Fruit fly (Drosophila melanogaster) whole organism, pupa: Measurements from ENCODE around the gene Or71a.
A peak's percentile ranks its signal among the peaks of the same experiment; 100 is the strongest.

ENCODE experiments used
- CG10348 ChIP-seq: fragments of 200-800 bp; sonication (Bioruptor generic); IDR thresholded peaks from 2 replicates; pipeline ENCODE4 v1.3.6; 2022; ENCODE audit warnings: missing biosample characterization, missing genetic modification characterization
- CG12605 ChIP-seq: fragments of 200-800 bp; sonication (Bioruptor generic); IDR thresholded peaks from 2 replicates; pipeline ENCODE4 v1.3.6; 2022; ENCODE audit warnings: missing biosample characterization, missing genetic modification characterization
- CG13204 ChIP-seq: fragments of 200-800 bp; sonication (Bioruptor generic); optimal IDR thresholded peaks from 2 replicates; lab custom pipeline; 2018; ENCODE audit warnings: missing biosample characterization, mild to moderate bottlenecking, missing genetic modification characterization, moderate library complexity
- CG14655 ChIP-seq: fragments of 200-800 bp; sonication (Bioruptor generic); optimal IDR thresholded peaks from 3 replicates; lab custom pipeline; 2017; ENCODE audit warnings: mild to moderate bottlenecking, missing biosample characterization, missing genetic modification reagents, missing genetic modification characterization
- CG15710 ChIP-seq: fragments of 200-800 bp; sonication (Bioruptor generic); optimal IDR thresholded peaks from 2 replicates; lab custom pipeline; 2018; ENCODE audit warnings: missing biosample characterization, mild to moderate bottlenecking, missing genetic modification characterization, moderate library complexity
- CG17806 ChIP-seq: fragments of 200-800 bp; sonication (Bioruptor generic); optimal IDR thresholded peaks from 2 replicates; lab custom pipeline; 2018; ENCODE audit warnings: missing biosample characterization, mild to moderate bottlenecking, missing genetic modification characterization, moderate library complexity
- CG32121 ChIP-seq: fragments of 200-800 bp; sonication (Bioruptor generic); IDR thresholded peaks from 2 replicates; pipeline ENCODE4 v1.3.6; 2022; ENCODE audit warnings: missing biosample characterization, missing genetic modification characterization
- CG34367 ChIP-seq: fragments of 200-800 bp; sonication (Bioruptor generic); optimal IDR thresholded peaks from 2 replicates; lab custom pipeline; 2018; ENCODE audit warnings: missing biosample characterization, mild to moderate bottlenecking, missing genetic modification characterization
- CG4496 ChIP-seq: fragments of 200-800 bp; sonication (Bioruptor generic); IDR thresholded peaks from 3 replicates; pipeline ENCODE4 v1.3.6; 2022; ENCODE audit warnings: missing biosample characterization, missing genetic modification characterization
- CG8159 ChIP-seq: fragments of 200-800 bp; sonication (Bioruptor generic); optimal IDR thresholded peaks from 3 replicates; lab custom pipeline; 2018; ENCODE audit warnings: missing biosample characterization, mild to moderate bottlenecking, missing genetic modification characterization, moderate library complexity
- CG8301 ChIP-seq: fragments of 200-800 bp; sonication (Bioruptor generic); optimal IDR thresholded peaks from 2 replicates; lab custom pipeline; 2018; ENCODE audit warnings: missing biosample characterization, mild to moderate bottlenecking, missing genetic modification characterization
- CG9948 ChIP-seq: fragments of 200-800 bp; sonication (Bioruptor generic); optimal IDR thresholded peaks from 2 replicates; lab custom pipeline; 2018; ENCODE audit warnings: missing biosample characterization, mild to moderate bottlenecking, missing genetic modification characterization, moderate library complexity
- D1 ChIP-seq: fragments of 200-800 bp; sonication (Bioruptor generic); optimal IDR thresholded peaks from 2 replicates; lab custom pipeline; 2018; ENCODE audit warnings: missing biosample characterization, mild to moderate bottlenecking, missing genetic modification characterization, moderate library complexity
- EcR ChIP-seq: fragments of 200-800 bp; sonication (Bioruptor generic); optimal IDR thresholded peaks from 3 replicates; lab custom pipeline; 2019; ENCODE audit warnings: missing biosample characterization, missing genetic modification characterization, mild to moderate bottlenecking, moderate library complexity, missing genetic modification reagents
- Ets98B ChIP-seq: fragments of 200-800 bp; sonication (Bioruptor generic); IDR thresholded peaks from 2 replicates; pipeline ENCODE4 v1.3.6; 2022; ENCODE audit warnings: missing biosample characterization, missing genetic modification characterization
- Pif1A ChIP-seq: fragments of 200-800 bp; sonication (Bioruptor generic); optimal IDR thresholded peaks from 3 replicates; lab custom pipeline; 2016; ENCODE audit warnings: missing biosample characterization, missing genetic modification characterization
- Pif1B ChIP-seq: fragments of 200-800 bp; sonication (Bioruptor generic); optimal IDR thresholded peaks from 3 replicates; lab custom pipeline; 2016; ENCODE audit warnings: missing biosample characterization, missing genetic modification characterization
- Snoo ChIP-seq: fragments of 200-800 bp; sonication (Bioruptor generic); optimal IDR thresholded peaks from 3 replicates; lab custom pipeline; 2017; ENCODE audit warnings: missing biosample characterization, mild to moderate bottlenecking, missing genetic modification characterization, inconsistent platforms
- fd96Ca ChIP-seq: fragments of 200-800 bp; sonication (Bioruptor generic); IDR thresholded peaks from 3 replicates; pipeline ENCODE4 v1.3.6; 2022; ENCODE audit warnings: missing biosample characterization, missing genetic modification characterization
- gl ChIP-seq: fragments of 200-800 bp; sonication (Bioruptor generic); optimal IDR thresholded peaks from 2 replicates; lab custom pipeline; 2018; ENCODE audit warnings: missing biosample characterization, mild to moderate bottlenecking, missing genetic modification characterization
- rn ChIP-seq: fragments of 200-800 bp; sonication (Bioruptor generic); IDR thresholded peaks from 2 replicates; pipeline ENCODE4 v1.3.6; 2022; ENCODE audit warnings: missing biosample characterization, missing genetic modification characterization

Or71a gene

DNA sequence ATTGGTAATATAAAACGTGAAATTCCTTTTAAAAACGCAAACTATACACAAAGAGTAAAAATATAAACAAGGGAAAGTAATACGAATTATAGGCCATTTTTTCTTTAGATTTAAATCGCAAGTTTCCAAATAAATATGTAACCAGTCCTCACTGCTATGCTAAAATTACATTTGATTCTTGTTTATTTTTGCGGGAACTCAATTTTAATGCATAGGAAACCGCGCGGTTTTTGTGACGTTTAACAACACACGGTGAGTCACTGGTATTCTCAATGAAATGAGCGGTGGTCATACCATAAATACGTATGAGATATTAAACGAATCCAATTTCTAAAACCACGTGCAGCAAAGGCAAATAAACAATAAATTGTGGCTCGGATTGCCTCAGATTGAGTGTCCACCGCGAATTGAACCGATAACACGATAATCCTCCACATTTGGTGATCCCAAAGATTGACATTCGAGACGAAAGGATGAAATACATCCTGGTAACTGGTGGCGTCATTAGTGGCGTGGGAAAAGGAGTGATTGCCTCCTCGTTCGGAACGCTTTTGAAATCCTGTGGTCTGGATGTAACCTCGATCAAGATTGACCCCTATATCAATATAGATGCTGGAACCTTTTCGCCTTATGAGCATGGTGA, 19.8 kb upstream of the Or71a start, which contains the start of gene Ctps:
Ctps (plus strand) TSS at position 37 of the 643 bp plus-strand sequence.
- TF ChIP-seq D1 (tag; lab: Kevin White, UChicago), result peak; percentile 49
- TF ChIP-seq CG17806 (tag; lab: Kevin White, UChicago), result no peak
- TF ChIP-seq CG34367 (tag; lab: Kevin White, UChicago), result no peak
- TF ChIP-seq Pif1A (GFP tag; lab: Kevin White, UChicago), result peak; percentile 0
- no peak for TF ChIP-seq CG4496 (GFP tag; lab: Robert Waterston, UW)

DNA sequence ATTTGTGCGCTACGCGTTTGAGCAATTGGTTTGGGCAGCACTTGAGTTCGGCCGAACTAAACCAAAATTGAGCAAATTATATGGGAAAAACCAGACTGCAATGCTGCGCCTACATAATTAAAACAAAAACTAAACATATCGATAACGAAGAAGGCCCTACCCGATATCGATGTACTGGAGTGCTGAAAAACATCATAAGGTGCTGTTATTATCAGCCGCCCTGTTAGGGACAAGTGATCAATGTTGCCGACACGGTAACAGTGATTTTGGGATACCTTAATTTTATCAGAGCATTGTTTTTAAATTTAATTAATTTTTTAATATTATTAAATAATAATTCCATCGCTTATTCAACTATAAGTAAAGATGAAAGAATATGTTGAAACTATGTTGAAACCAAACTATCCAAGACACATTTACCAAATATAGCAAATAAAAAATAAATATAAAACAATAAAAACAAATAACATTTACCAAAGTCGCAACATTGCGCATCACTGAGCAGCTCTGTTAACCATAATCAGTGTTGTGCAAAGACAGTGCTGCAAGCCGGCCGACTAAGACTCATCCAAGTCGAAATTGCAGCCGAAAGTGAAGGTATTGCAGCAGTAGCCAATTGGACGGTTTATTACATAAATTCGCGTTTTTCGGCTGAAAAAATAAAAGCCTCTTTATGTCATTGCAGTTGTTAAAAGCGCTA, 16.5 kb upstream of the Or71a start, which contains the start of the genes sstn, Plp and GlyRS:
sstn (minus strand) TSS at position 131 of the 700 bp plus-strand sequence.
Plp (minus strand) TSS at position 136 of the 700 bp plus-strand sequence.
GlyRS (plus strand) TSS at position 554 of the 700 bp plus-strand sequence.
- TF ChIP-seq D1 (tag; lab: Kevin White, UChicago), result no peak
- TF ChIP-seq CG32121, result no peak
- no peak for TF ChIP-seq CG8301 (tag; lab: Kevin White, UChicago)
- peak; percentile 47 for TF ChIP-seq CG8159
- peak; percentile 25 for TF ChIP-seq CG15710 (tag; lab: Kevin White, UChicago)
- TF ChIP-seq Pif1B (GFP tag; lab: Kevin White, UChicago), result no peak
- no peak for TF ChIP-seq Snoo (tag; lab: Kevin White, UChicago)
- no peak for TF ChIP-seq CG14655
- no peak for TF ChIP-seq Ets98B

- TF ChIP-seq Ets98B (no peak; the same call in 1 of the 2 replicates), Pif1A (GFP tag; lab: Kevin White, UChicago) (peak; percentile 19), CG9948 (tag; lab: Kevin White, UChicago) (no peak), gl (tag; lab: Kevin White, UChicago) (no peak), CG10348 (GFP tag; lab: Robert Waterston, UW) (no peak), CG8159 (peak; percentile 5), EcR (peak; percentile 70), CG4496 (GFP tag; lab: Robert Waterston, UW) (0 out of 3 replicates have a peak, but pooled peaks have one; percentile 49), CG34367 (tag; lab: Kevin White, UChicago) (no peak), CG32121 (0 out of 2 replicates have a peak, but pooled peaks have one; percentile 37)
Measured at dm6 chr3L:15093929-15094588, 15.8 kb upstream of the Or71a start.

DNA sequence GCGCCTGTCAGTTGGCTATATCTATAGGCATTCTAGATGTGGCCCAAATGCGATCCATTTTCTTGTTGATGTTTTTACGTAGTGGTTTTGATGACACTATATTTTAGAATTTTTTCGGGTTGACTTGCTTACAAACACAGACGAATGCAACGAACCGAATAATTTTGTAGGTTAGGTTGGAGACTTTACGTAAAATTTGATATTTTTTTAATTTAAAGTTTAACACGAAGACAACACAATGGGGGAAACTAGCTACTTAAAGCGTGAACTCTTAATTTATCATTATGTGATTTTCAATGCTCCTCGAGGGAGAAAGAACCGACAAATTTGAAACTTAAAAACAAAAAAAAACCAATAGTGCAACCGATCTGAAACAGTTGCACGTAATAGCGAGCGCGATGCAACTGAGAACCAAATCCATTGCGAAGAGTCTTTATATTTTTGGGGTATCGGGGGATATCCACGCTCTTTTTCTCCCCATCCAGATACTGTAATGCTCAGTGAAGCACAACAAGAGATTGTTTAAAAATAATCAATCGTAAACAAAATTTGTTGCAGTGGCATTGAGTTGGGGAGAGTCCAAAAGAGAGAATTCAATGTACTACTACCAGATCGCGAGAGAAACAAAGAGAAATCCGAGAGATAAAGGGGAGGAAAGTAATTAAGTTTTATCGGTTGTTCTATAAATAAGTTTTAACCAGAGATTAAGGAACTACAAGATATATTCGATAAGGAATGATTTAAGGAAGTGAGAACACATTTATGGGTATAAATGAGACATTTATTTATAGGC, 11.8 kb upstream of the Or71a start:
- TF ChIP-seq EcR (no peak), CG34367 (tag; lab: Kevin White, UChicago) (no peak), CG10348 (GFP tag; lab: Robert Waterston, UW) (no peak), CG8301 (tag; lab: Kevin White, UChicago) (no peak), CG12605 (GFP tag; lab: Robert Waterston, UW) (no peak), CG4496 (GFP tag; lab: Robert Waterston, UW) (no peak), Snoo (tag; lab: Kevin White, UChicago) (no peak), CG13204 (GFP tag; lab: Kevin White, UChicago) (no peak), CG32121 (no peak), Ets98B (no peak; the same call in 1 of the 2 replicates), rn (GFP tag; lab: Robert Waterston, UW) (no peak), CG14655 (no peak), gl (tag; lab: Kevin White, UChicago) (no peak), CG9948 (tag; lab: Kevin White, UChicago) (no peak), Pif1B (GFP tag; lab: Kevin White, UChicago) (no peak), fd96Ca (GFP tag; lab: Robert Waterston, UW) (no peak), CG8159 (no peak)

DNA sequence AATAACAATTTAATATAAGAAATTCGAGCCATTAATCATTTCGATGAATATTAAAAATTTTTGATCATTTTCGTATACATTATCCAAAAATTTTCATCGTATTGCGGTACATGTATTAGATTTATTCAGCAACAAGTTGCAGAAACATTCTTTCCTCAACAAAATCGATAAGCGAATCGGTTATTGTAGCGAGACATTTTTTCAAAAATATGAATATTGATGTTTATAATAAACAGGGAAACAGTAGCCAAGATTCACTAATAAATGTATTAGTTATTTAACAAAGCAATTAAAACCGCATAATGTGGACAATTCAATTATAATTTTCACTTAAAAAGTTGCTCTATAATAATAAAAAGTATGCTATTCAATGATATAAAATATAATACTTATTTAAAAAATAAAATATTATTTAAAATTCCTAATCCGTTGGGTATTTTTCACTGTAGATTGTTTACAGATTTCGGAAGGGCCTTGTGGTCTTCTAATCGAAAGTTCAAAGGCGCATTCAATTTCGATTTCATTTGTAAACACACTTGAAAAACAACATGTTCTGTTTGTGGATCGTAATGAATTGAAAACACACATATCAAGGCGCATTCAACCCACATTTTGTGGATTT, 10.9 kb upstream of the Or71a start:
- TF ChIP-seq CG15710 (tag; lab: Kevin White, UChicago) (no peak), Pif1B (GFP tag; lab: Kevin White, UChicago) (no peak), fd96Ca (GFP tag; lab: Robert Waterston, UW) (no peak), CG14655 (no peak), rn (GFP tag; lab: Robert Waterston, UW) (no peak), Ets98B (no peak), CG8301 (tag; lab: Kevin White, UChicago) (no peak), CG10348 (GFP tag; lab: Robert Waterston, UW) (no peak), CG12605 (GFP tag; lab: Robert Waterston, UW) (no peak), EcR (no peak), CG4496 (GFP tag; lab: Robert Waterston, UW) (no peak), CG9948 (tag; lab: Kevin White, UChicago) (no peak), gl (tag; lab: Kevin White, UChicago) (no peak), CG13204 (GFP tag; lab: Kevin White, UChicago) (no peak), CG17806 (tag; lab: Kevin White, UChicago) (no peak), Pif1A (GFP tag; lab: Kevin White, UChicago) (no peak)
